Fruit fly (Drosophila melanogaster): ENCODE data around the gene alphaTub85E.

alphaTub85E gene

DNA sequence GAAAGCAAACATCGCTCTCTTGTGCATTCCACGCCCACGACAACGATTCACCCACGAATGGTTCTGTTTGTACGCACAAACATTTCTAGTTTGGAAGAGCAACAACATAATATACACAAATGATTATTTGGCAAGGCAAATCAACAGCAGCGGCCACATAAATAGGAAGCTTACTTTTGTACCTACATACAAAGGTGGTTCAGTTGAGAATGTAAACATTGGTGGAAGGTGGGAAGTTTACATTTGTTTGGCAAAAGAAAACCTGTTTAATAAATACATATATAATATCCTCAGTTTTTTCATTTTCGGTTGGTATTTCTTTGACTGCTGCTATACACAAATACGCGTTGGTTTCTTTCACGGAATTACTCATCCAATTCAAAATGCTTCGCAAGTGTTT is 30.5 kb downstream of the alphaTub85E start (continued):
- TF ChIP-seq hb (GFP tag; IDR thresholded peaks at IDR 0.05; ENCODE audit: partially characterized antibody): no peak
- no peak for TF ChIP-seq CG34224 (GFP tag; IDR thresholded peaks at IDR 0.05; ENCODE audit: partially characterized antibody)
- TF ChIP-seq Atf3 (GFP tag; optimal IDR thresholded peaks at IDR 0.05): peak; percentile 59
- no peak for TF ChIP-seq CG4404 (GFP tag; IDR thresholded peaks at IDR 0.05)
- TF ChIP-seq dmrt99B (tag; optimal IDR thresholded peaks at IDR 0.05): peak; percentile 93
- no peak for TF ChIP-seq Adf1 (GFP tag; IDR thresholded peaks at IDR 0.05)
- peak; percentile 55 for TF ChIP-seq CG10565 (GFP tag; optimal IDR thresholded peaks at IDR 0.05)
- TF ChIP-seq dm (GFP tag; optimal IDR thresholded peaks at IDR 0.05): peak; percentile 67
- TF ChIP-seq Bdp1 (GFP tag; optimal IDR thresholded peaks at IDR 0.05): peak; percentile 62
- TF ChIP-seq Dip3 (GFP tag; optimal IDR thresholded peaks at IDR 0.05): peak; percentile 76
- peak; percentile 87 for TF ChIP-seq CG12744 (GFP tag; optimal IDR thresholded peaks at IDR 0.05)
- no peak for TF ChIP-seq B-H1 (GFP tag; IDR thresholded peaks at IDR 0.05)
- TF ChIP-seq chif (GFP tag; optimal IDR thresholded peaks at IDR 0.05): peak; percentile 76 to 80
- TF ChIP-seq lov (optimal IDR thresholded peaks at IDR 0.05): no peak
- no peak for TF ChIP-seq lov (GFP tag; IDR thresholded peaks at IDR 0.05)
- TF ChIP-seq D19A (tag; optimal IDR thresholded peaks at IDR 0.05): peak; percentile 79
- peak; percentile 92 for TF ChIP-seq CG8924 (tag; optimal IDR thresholded peaks at IDR 0.05)
- peak; percentile 82 for TF ChIP-seq CG33213 (GFP tag; optimal IDR thresholded peaks at IDR 0.05)
- no peak for TF ChIP-seq esg (GFP tag; conservative IDR thresholded peaks at IDR 0.05)
- peak; percentile 74 for TF ChIP-seq CG6683 (GFP tag; optimal IDR thresholded peaks at IDR 0.05)
- TF ChIP-seq CG11504 (tag; optimal IDR thresholded peaks at IDR 0.05): peak; percentile 93
- peak; percentile 93 for TF ChIP-seq Oli (tag; optimal IDR thresholded peaks at IDR 0.05)
- TF ChIP-seq CG4282 (GFP tag; optimal IDR thresholded peaks at IDR 0.05): peak; percentile 49
- no peak for TF ChIP-seq pan (optimal IDR thresholded peaks at IDR 0.05)
- no peak for TF ChIP-seq pan (GFP tag; optimal IDR thresholded peaks at IDR 0.05 in 1 of 2, IDR thresholded peaks at IDR 0.05 in 1 of 2)
- peak; percentile 57 for TF ChIP-seq bigmax (GFP tag; optimal IDR thresholded peaks at IDR 0.05)
- TF ChIP-seq wdn (GFP tag; IDR thresholded peaks at IDR 0.05): no peak
- peak; percentile 70 for TF ChIP-seq en (GFP tag; optimal IDR thresholded peaks at IDR 0.05)
- TF ChIP-seq CG17186 (GFP tag; optimal IDR thresholded peaks at IDR 0.05): peak; percentile 70
- TF ChIP-seq fu2 (GFP tag; optimal IDR thresholded peaks at IDR 0.05): peak; percentile 69
- TF ChIP-seq CG2199 (GFP tag; IDR thresholded peaks at IDR 0.05): no peak
- TF ChIP-seq chm (GFP tag; IDR thresholded peaks at IDR 0.05): no peak
- peak; percentile 85 for TF ChIP-seq CG1529 (GFP tag; optimal IDR thresholded peaks at IDR 0.05)
- TF ChIP-seq CG10462 (GFP tag; optimal IDR thresholded peaks at IDR 0.05): peak; percentile 70
- TF ChIP-seq ase (GFP tag; IDR thresholded peaks at IDR 0.05): no peak
- TF ChIP-seq emc (GFP tag; optimal IDR thresholded peaks at IDR 0.05): peak; percentile 55
- TF ChIP-seq CG9215 (GFP tag; IDR thresholded peaks at IDR 0.05): no peak
- TF ChIP-seq crp (GFP tag; optimal IDR thresholded peaks at IDR 0.05): peak in 1 of 2 experiments; percentile 42
- TF ChIP-seq so (GFP tag; IDR thresholded peaks at IDR 0.05): no peak
- no peak for TF ChIP-seq da (GFP tag; optimal IDR thresholded peaks at IDR 0.05)
- peak; percentile 69 for TF ChIP-seq slp2 (GFP tag; optimal IDR thresholded peaks at IDR 0.05)
- TF ChIP-seq NFAT (GFP tag; IDR thresholded peaks at IDR 0.05): no peak
- TF ChIP-seq unpg (GFP tag; optimal IDR thresholded peaks at IDR 0.05): peak; percentile 95
- peak; percentile 70 for TF ChIP-seq CG8944 (GFP tag; optimal IDR thresholded peaks at IDR 0.05)
- TF ChIP-seq scrt (GFP tag; optimal IDR thresholded peaks at IDR 0.05): peak; percentile 85
- no peak for TF ChIP-seq ttk (GFP tag; IDR thresholded peaks at IDR 0.05)
- peak; percentile 81 for TF ChIP-seq Bteb2 (GFP tag; optimal IDR thresholded peaks at IDR 0.05)
- peak; percentile 82 for TF ChIP-seq shn (GFP tag; optimal IDR thresholded peaks at IDR 0.05)
- TF ChIP-seq CG5180 (GFP tag; optimal IDR thresholded peaks at IDR 0.05): peak; percentile 69
- peak; percentile 92 for TF ChIP-seq NfI (GFP tag; optimal IDR thresholded peaks at IDR 0.05)
- peak; percentile 87 for TF ChIP-seq CG13296 (GFP tag; optimal IDR thresholded peaks at IDR 0.05)
- TF ChIP-seq sens-2 (GFP tag; IDR thresholded peaks at IDR 0.05): no peak
- TF ChIP-seq usp (GFP tag; optimal IDR thresholded peaks at IDR 0.05): no peak

All from whole organism, embryonic.